Worm (Caenorhabditis elegans): Measurements from ENCODE around the gene rol-1.

The rol-1 gene

DNA sequence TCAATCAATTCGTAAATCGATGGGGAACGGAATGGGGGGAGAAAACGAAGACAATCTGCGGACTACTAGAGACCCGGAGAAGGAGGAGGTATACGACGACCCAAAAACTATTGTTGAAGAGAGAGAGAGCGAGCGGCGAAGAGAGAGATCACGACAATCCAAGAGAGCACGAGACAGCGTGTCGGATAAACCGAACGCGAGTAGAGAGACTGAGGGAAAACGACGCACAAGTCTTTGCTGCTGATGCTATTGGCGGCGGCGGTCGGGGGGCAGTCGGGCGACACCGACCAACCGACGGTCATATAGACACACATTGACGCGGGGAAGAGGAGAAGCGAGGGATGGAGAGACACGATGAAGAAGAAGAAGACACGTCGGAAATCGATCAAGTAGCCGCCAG lies 50.2 kb downstream of the rol-1 start (continued):
- TF ChIP-seq snpc-4 (GFP tag; optimal IDR thresholded peaks at IDR 0.05), result peak; percentile 62
- peak; percentile 50 to 87 (median 81) for TF ChIP-seq snpc-4 (tag; optimal IDR thresholded peaks at IDR 0.05)
- TF ChIP-seq aptf-2 (GFP tag; conservative IDR thresholded peaks at IDR 0.05), result no peak
- no peak for TF ChIP-seq athp-1 (tag; optimal IDR thresholded peaks at IDR 0.05)
- no peak for TF ChIP-seq F57C9.4 (tag; optimal IDR thresholded peaks at IDR 0.05)
- TF ChIP-seq lin-54 (GFP tag; optimal IDR thresholded peaks at IDR 0.05), result peak; percentile 27
- no peak for TF ChIP-seq lsl-1 (GFP tag; optimal IDR thresholded peaks at IDR 0.05)
- peak; percentile 79 for TF ChIP-seq ekl-4 (GFP tag; IDR thresholded peaks at IDR 0.05)
- peak; percentile 78 for TF ChIP-seq madf-10 (tag; optimal IDR thresholded peaks at IDR 0.05)
- no peak for TF ChIP-seq egl-44 (GFP tag; IDR thresholded peaks at IDR 0.05)
- TF ChIP-seq ztf-3 (GFP tag; optimal IDR thresholded peaks at IDR 0.05), result no peak
- peak; percentile 33 for TF ChIP-seq ztf-18 (tag; optimal IDR thresholded peaks at IDR 0.05)
- no peak for TF ChIP-seq unc-130 (GFP tag; optimal IDR thresholded peaks at IDR 0.05)
- no peak for TF ChIP-seq somi-1 (GFP tag; optimal IDR thresholded peaks at IDR 0.05)
- TF ChIP-seq nhr-27 (tag; optimal IDR thresholded peaks at IDR 0.05), result no peak
- no peak for TF ChIP-seq akir-1 (GFP tag; optimal IDR thresholded peaks at IDR 0.05)
- TF ChIP-seq nfya-1 (tag; optimal IDR thresholded peaks at IDR 0.05; ENCODE audit: borderline replicate concordance, insufficient read depth), result no peak
- TF ChIP-seq dpl-1 (GFP tag; optimal IDR thresholded peaks at IDR 0.05), result no peak
- TF ChIP-seq unc-62 (GFP tag; optimal IDR thresholded peaks at IDR 0.05), result no peak
- 0 out of 2 replicates have a peak, but pooled peaks have one; percentile 14 for TF ChIP-seq Y53G8AR.9 (GFP tag; conservative IDR thresholded peaks at IDR 0.05)
- 0 out of 2 replicates have a peak, but pooled peaks have one; percentile 59 for TF ChIP-seq lin-26 (GFP tag; IDR thresholded peaks at IDR 0.05)
- TF ChIP-seq nhr-179 (tag; optimal IDR thresholded peaks at IDR 0.05), result no peak
- TF ChIP-seq ceh-27 (GFP tag; optimal IDR thresholded peaks at IDR 0.05), result peak; percentile 78
- TF ChIP-seq B0261.1 (tag; optimal IDR thresholded peaks at IDR 0.05), result no peak
- peak; percentile 75 for TF ChIP-seq dox-1 (GFP tag; IDR thresholded peaks at IDR 0.05)

- peak; percentile 15; the same call in 1 of the 2 replicates for TF ChIP-seq hmg-1.2 (GFP tag; IDR thresholded peaks at IDR 0.05)
- TF ChIP-seq somi-1 (GFP tag; optimal IDR thresholded peaks at IDR 0.05), result no peak
- TF ChIP-seq D2030.7 (GFP tag; IDR thresholded peaks at IDR 0.05), result no peak
- TF ChIP-seq attf-3 (GFP tag; conservative IDR thresholded peaks at IDR 0.05), result no peak
- no peak for TF ChIP-seq snpc-4 (GFP tag; optimal IDR thresholded peaks at IDR 0.05)
- peak in 1 of 4 experiments; percentile 14 for TF ChIP-seq snpc-4 (tag; optimal IDR thresholded peaks at IDR 0.05)
- peak; percentile 46; the same call in 1 of the 2 replicates for TF ChIP-seq dox-1 (GFP tag; IDR thresholded peaks at IDR 0.05)
- TF ChIP-seq madf-6 (GFP tag; IDR thresholded peaks at IDR 0.05), result peak; percentile 11; the same call in 1 of the 2 replicates
- TF ChIP-seq him-1 (tag; optimal IDR thresholded peaks at IDR 0.05), result no peak
- TF ChIP-seq K12H6.12 (tag; optimal IDR thresholded peaks at IDR 0.05), result no peak
- TF ChIP-seq efl-1 (GFP tag; optimal IDR thresholded peaks at IDR 0.05), result peak; percentile 55
- TF ChIP-seq F33H1.4 (GFP tag; IDR thresholded peaks at IDR 0.05), result peak; percentile 83
- TF ChIP-seq athp-1 (tag; optimal IDR thresholded peaks at IDR 0.05), result no peak
- TF ChIP-seq lsl-1 (GFP tag; optimal IDR thresholded peaks at IDR 0.05), result peak; percentile 51
Observed at ce11 chrII:12224916-12225406, 52.6 kb downstream of the rol-1 start, which contains the start of the genes pqn-87 and rsr-2. Gene pqn-87, minus strand, starts transcription at chrII:12225086. Gene rsr-2, plus strand, starts transcription at chrII:12225356.
